Fruit fly (Drosophila melanogaster) whole organism, embryonic: Measurements from ENCODE around the gene CecA1.

ENCODE experiments used
- CG12942 ChIP-seq: fragments of 200-800 bp; sonication (Bioruptor generic); optimal IDR thresholded peaks from 3 replicates; lab custom pipeline; 2016; ENCODE audit warnings: missing biosample characterization, missing genetic modification characterization
- CG15011 ChIP-seq: fragments of 200-800 bp; sonication (Bioruptor generic); optimal IDR thresholded peaks from 3 replicates; lab custom pipeline; 2018; ENCODE audit warnings: missing biosample characterization, mild to moderate bottlenecking, missing genetic modification characterization
- CG2120 ChIP-seq: fragments of 200-800 bp; sonication (Bioruptor generic); optimal IDR thresholded peaks from 3 replicates; lab custom pipeline; 2016; ENCODE audit warnings: missing biosample characterization, missing genetic modification characterization
- CG8478 ChIP-seq: fragments of >200 bp; optimal IDR thresholded peaks from 2 replicates; lab custom pipeline; 2018
- CG8944 ChIP-seq: fragments of 200-800 bp; sonication (Bioruptor generic); optimal IDR thresholded peaks from 3 replicates; lab custom pipeline; 2016; ENCODE audit warnings: missing biosample characterization, missing genetic modification characterization
- Dad ChIP-seq: fragments of 200-800 bp; sonication (Bioruptor generic); optimal IDR thresholded peaks from 3 replicates; lab custom pipeline; 2016; ENCODE audit warnings: missing biosample characterization, missing genetic modification characterization
- TFAM ChIP-seq: fragments of 200-800 bp; sonication (Bioruptor generic); optimal IDR thresholded peaks from 2 replicates; lab custom pipeline; 2017; ENCODE audit warnings: missing biosample characterization, missing genetic modification characterization, inconsistent platforms
- Trl ChIP-seq, 3 experiments: fragments of >200 bp in 2 of 3; fragments of 200-800 bp in 1 of 3; sonication (Bioruptor generic) in 1 of 3; optimal IDR thresholded peaks; 2 replicates in 1 of 3; 3 replicates in 2 of 3; lab custom pipeline; 2016 to 2017; ENCODE audit warnings: missing biosample characterization in 1 of 3, missing genetic modification characterization in 1 of 3
- aop ChIP-seq: fragments of 200-800 bp; sonication (Bioruptor generic); IDR thresholded peaks from 2 replicates; pipeline ENCODE4 v1.3.6; 2022; ENCODE audit warnings: missing biosample characterization, missing genetic modification characterization
- crp ChIP-seq, 2 experiments: fragments of 200-800 bp; sonication (Bioruptor generic); optimal IDR thresholded peaks; 2 replicates in 1 of 2; 3 replicates in 1 of 2; lab custom pipeline; 2017; ENCODE audit warnings: missing biosample characterization in 2 of 2, missing genetic modification characterization in 2 of 2, mild to moderate bottlenecking in 1 of 2, moderate library complexity in 1 of 2
- danr ChIP-seq: fragments of 200-800 bp; sonication (Bioruptor generic); IDR thresholded peaks from 2 replicates; pipeline ENCODE4 v1.3.6; 2022; ENCODE audit warnings: missing biosample characterization, missing genetic modification characterization
- gem ChIP-seq: fragments of 200-800 bp; sonication (Bioruptor generic); optimal IDR thresholded peaks from 2 replicates; lab custom pipeline; 2019; ENCODE audit warnings: missing biosample characterization, mild to moderate bottlenecking, missing genetic modification characterization, moderate library complexity
- otp ChIP-seq: fragments of 200-800 bp; sonication (Bioruptor generic); IDR thresholded peaks from 3 replicates; pipeline ENCODE4, ENCODE4 v1.3.6; 2022; ENCODE audit warnings: missing biosample characterization, missing genetic modification characterization

DNA sequence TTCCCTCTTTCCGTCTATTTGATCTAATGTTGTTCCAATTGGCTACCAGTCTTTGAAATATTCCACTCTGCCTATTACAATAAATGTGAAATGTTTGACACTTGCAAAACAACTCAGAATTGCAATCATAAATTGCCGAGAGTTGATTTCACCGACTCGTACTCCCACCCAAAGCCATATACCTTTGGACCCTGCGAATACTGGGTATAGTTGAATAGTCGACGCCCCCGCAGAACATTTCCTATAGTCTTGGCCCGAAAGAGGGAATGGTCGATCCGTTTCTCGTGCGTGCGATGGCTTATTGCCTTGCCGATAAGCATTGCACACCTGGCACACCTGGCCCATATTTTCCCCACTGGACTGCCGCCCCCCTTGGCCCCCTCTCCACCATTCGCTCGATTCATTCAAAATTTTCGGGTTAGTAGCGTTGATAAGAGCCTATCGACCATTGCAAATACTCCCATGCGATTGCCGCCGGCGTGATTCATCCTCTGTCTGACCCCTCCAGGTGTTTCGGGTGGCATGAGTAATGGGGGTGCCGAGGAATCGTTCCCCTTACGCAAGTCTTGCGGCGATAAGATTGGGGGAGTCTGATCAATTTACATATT lies 10.5 kb upstream of the CecA1 start:
- TF ChIP-seq CG8478 (no peak), Dad (GFP tag; lab: Kevin White, UChicago) (no peak), CG15011 (no peak), CG12942 (GFP tag; lab: Kevin White, UChicago) (no peak), CG2120 (GFP tag; lab: Kevin White, UChicago) (peak; percentile 55), CG8944 (GFP tag; lab: Kevin White, UChicago) (no peak), danr (GFP tag; lab: Robert Waterston, UW) (no peak), crp (GFP tag; optimal IDR thresholded peaks at IDR 0.05; lab: Kevin White, UChicago) (no peak), TFAM (GFP tag; lab: Kevin White, UChicago) (no peak), Trl (optimal IDR thresholded peaks at IDR 0.05; lab: Kevin White, UChicago) (no peak), Trl (GFP tag; optimal IDR thresholded peaks at IDR 0.05; lab: Kevin White, UChicago) (peak; percentile 5), aop (GFP tag; lab: Robert Waterston, UW) (no peak), gem (tag; lab: Kevin White, UChicago) (peak; percentile 34), otp (GFP tag; lab: Robert Waterston, UW) (0 out of 3 replicates have a peak, but pooled peaks have one; percentile 24)
